Worm (Caenorhabditis elegans): Measurements from ENCODE around the gene arx-4.

Gene arx-4

ce11 chrIII:832855-833504 is 29.1 kb upstream of the arx-4 start, which contains the start of gene zip-2 (continued):
- TF ChIP-seq nhr-41 (GFP tag; IDR thresholded peaks at IDR 0.05) (no peak), lsy-2 (tag; optimal IDR thresholded peaks at IDR 0.05) (peak in 1 of 2 experiments; percentile 58), hmg-1.1 (GFP tag; IDR thresholded peaks at IDR 0.05) (no peak), saeg-2 (GFP tag; IDR thresholded peaks at IDR 0.05) (no peak), mxl-3 (GFP tag; optimal IDR thresholded peaks at IDR 0.05) (peak; percentile 32), nhr-25 (tag; optimal IDR thresholded peaks at IDR 0.05; ENCODE audit: borderline replicate concordance, insufficient read depth) (no peak), mep-1 (tag; optimal IDR thresholded peaks at IDR 0.05) (peak; percentile 68), aly-2 (tag; optimal IDR thresholded peaks at IDR 0.05) (no peak), ceh-28 (tag; optimal IDR thresholded peaks at IDR 0.05) (no peak), dmd-6 (GFP tag; IDR thresholded peaks at IDR 0.05) (peak; percentile 90), mdt-29 (GFP tag; IDR thresholded peaks at IDR 0.05) (no peak), T20F7.1 (GFP tag; optimal IDR thresholded peaks at IDR 0.05) (peak; percentile 38), pha-4 (GFP tag; IDR thresholded peaks at IDR 0.05) (no peak), pha-4 (tag; optimal IDR thresholded peaks at IDR 0.05) (peak; percentile 25), nhr-102 (tag; optimal IDR thresholded peaks at IDR 0.05) (peak; percentile 29), rbr-2 (tag; optimal IDR thresholded peaks at IDR 0.05) (no peak), ceh-82 (tag; optimal IDR thresholded peaks at IDR 0.05) (no peak), Y75B8A.6 (GFP tag; IDR thresholded peaks at IDR 0.05) (no peak), nhr-48 (tag; optimal IDR thresholded peaks at IDR 0.05) (peak; percentile 53), fkh-10 (GFP tag; optimal IDR thresholded peaks at IDR 0.05) (no peak), madf-9 (GFP tag; conservative IDR thresholded peaks at IDR 0.05) (no peak), F37D6.2 (tag; optimal IDR thresholded peaks at IDR 0.05) (no peak), D1046.2 (GFP tag; IDR thresholded peaks at IDR 0.05) (no peak), ctbp-1 (GFP tag; IDR thresholded peaks at IDR 0.05) (no peak), F44E2.7 (GFP tag; IDR thresholded peaks at IDR 0.05) (no peak), nhr-111 (GFP tag; optimal IDR thresholded peaks at IDR 0.05) (no peak), aha-1 (tag) (peak; percentile 91), egl-43 (GFP tag; IDR thresholded peaks at IDR 0.05) (no peak), zag-1 (tag; optimal IDR thresholded peaks at IDR 0.05) (no peak), fos-1 (tag; optimal IDR thresholded peaks at IDR 0.05) (no peak), jun-1 (tag; optimal IDR thresholded peaks at IDR 0.05) (peak; percentile 45), nhr-10 (tag; optimal IDR thresholded peaks at IDR 0.05) (peak; percentile 50), lin-29 (GFP tag; IDR thresholded peaks at IDR 0.05) (no peak), attf-4 (tag; optimal IDR thresholded peaks at IDR 0.05) (no peak), spr-3 (GFP tag; optimal IDR thresholded peaks at IDR 0.05) (no peak), lin-15B (tag; optimal IDR thresholded peaks at IDR 0.05) (no peak), daf-16 (GFP tag; optimal IDR thresholded peaks at IDR 0.05) (no peak), daf-16 (tag; optimal IDR thresholded peaks at IDR 0.05) (peak; percentile 95), snpc-1.2 (GFP tag; IDR thresholded peaks at IDR 0.05) (no peak), F10B5.3 (tag; optimal IDR thresholded peaks at IDR 0.05) (no peak), ceh-20 (GFP tag; IDR thresholded peaks at IDR 0.05) (no peak), mes-2 (tag; optimal IDR thresholded peaks at IDR 0.05; ENCODE audit: poor library complexity, severe bottlenecking) (peak; percentile 43), egl-27 (tag; optimal IDR thresholded peaks at IDR 0.05) (no peak), gei-8 (GFP tag; optimal IDR thresholded peaks at IDR 0.05) (no peak), nhr-28 (tag; optimal IDR thresholded peaks at IDR 0.05) (peak; percentile 91), ztf-7 (tag; optimal IDR thresholded peaks at IDR 0.05) (peak; percentile 7), nhr-237 (tag; optimal IDR thresholded peaks at IDR 0.05) (no peak), nhr-42 (GFP tag; IDR thresholded peaks at IDR 0.05) (no peak), lin-38 (GFP tag; IDR thresholded peaks at IDR 0.05) (no peak), tag-97 (GFP tag; IDR thresholded peaks at IDR 0.05) (no peak), hif-1 (tag; optimal IDR thresholded peaks at IDR 0.05) (no peak), arid-1 (GFP tag; conservative IDR thresholded peaks at IDR 0.05) (no peak)
